Fruit fly (Drosophila melanogaster) whole organism, adult: ENCODE results near the gene sl.

ENCODE experiments used
- CG11617 ChIP-seq: fragments of 200-800 bp; sonication (Bioruptor generic); optimal IDR thresholded peaks from 2 replicates; lab custom pipeline; 2017; ENCODE audit warnings: mild to moderate bottlenecking, missing biosample characterization, missing genetic modification reagents, missing genetic modification characterization
- CG1620 ChIP-seq: fragments of 200-800 bp; sonication (Bioruptor generic); optimal IDR thresholded peaks from 2 replicates; lab custom pipeline; 2016; ENCODE audit warnings: missing biosample characterization, missing genetic modification characterization
- CG33017 ChIP-seq: fragments of 200-800 bp; sonication (Bioruptor generic); optimal IDR thresholded peaks from 2 replicates; lab custom pipeline; 2018; ENCODE audit warnings: missing biosample characterization, mild to moderate bottlenecking, missing genetic modification characterization, moderate library complexity
- CG5204 ChIP-seq: fragments of 200-800 bp; sonication (Bioruptor generic); optimal IDR thresholded peaks from 2 replicates; lab custom pipeline; 2016; ENCODE audit warnings: missing biosample characterization, missing genetic modification characterization
- CG7101 ChIP-seq: fragments of 200-800 bp; sonication (Bioruptor generic); optimal IDR thresholded peaks from 2 replicates; lab custom pipeline; 2018; ENCODE audit warnings: missing biosample characterization, mild to moderate bottlenecking, missing genetic modification characterization, moderate library complexity
- Crg-1 ChIP-seq: fragments of 200-800 bp; sonication (Bioruptor generic); optimal IDR thresholded peaks from 2 replicates; lab custom pipeline; 2016; ENCODE audit warnings: missing biosample characterization, missing genetic modification characterization
- Mnt ChIP-seq: fragments of 200-800 bp; sonication (Bioruptor generic); optimal IDR thresholded peaks from 2 replicates; lab custom pipeline; 2016; ENCODE audit warnings: missing biosample characterization, mild to moderate bottlenecking, missing genetic modification characterization
- bab1 ChIP-seq: fragments of 200-800 bp; sonication (Bioruptor generic); optimal IDR thresholded peaks from 3 replicates; lab custom pipeline; 2019; ENCODE audit warnings: missing biosample characterization, mild to moderate bottlenecking, missing genetic modification characterization, moderate library complexity
- cic ChIP-seq: fragments of 200-800 bp; sonication (Bioruptor generic); optimal IDR thresholded peaks from 2 replicates; lab custom pipeline; 2017; ENCODE audit warnings: missing biosample characterization, mild to moderate bottlenecking, missing genetic modification characterization, moderate library complexity
- cnc ChIP-seq, 2 experiments: fragments of >200 bp; optimal IDR thresholded peaks; 2 replicates each; lab custom pipeline; 2017
- kay ChIP-seq: fragments of 200-800 bp; sonication (Bioruptor generic); peaks from one replicate; lab custom pipeline; 2016; ENCODE audit warnings: missing biosample characterization, missing genetic modification characterization, borderline replicate concordance
- ovo ChIP-seq: fragments of 200-800 bp; sonication (Bioruptor generic); optimal IDR thresholded peaks from 2 replicates; lab custom pipeline; 2016; ENCODE audit warnings: missing biosample characterization, missing genetic modification characterization
- tj ChIP-seq: fragments of 200-800 bp; sonication (Bioruptor generic); optimal IDR thresholded peaks from 3 replicates; lab custom pipeline; 2017; ENCODE audit warnings: missing biosample characterization, mild to moderate bottlenecking, missing genetic modification characterization, moderate library complexity

The sl gene

dm6 chrX:16404803-16405202 lies 54.7 kb downstream of the sl start, which contains the start of gene CG9981:
Gene CG9981 (minus strand): TSS chrX:16405122.
- TF ChIP-seq CG11617 (GFP tag; lab: Kevin White, UChicago) (no peak), bab1 (GFP tag; lab: Kevin White, UChicago) (no peak)

DNA sequence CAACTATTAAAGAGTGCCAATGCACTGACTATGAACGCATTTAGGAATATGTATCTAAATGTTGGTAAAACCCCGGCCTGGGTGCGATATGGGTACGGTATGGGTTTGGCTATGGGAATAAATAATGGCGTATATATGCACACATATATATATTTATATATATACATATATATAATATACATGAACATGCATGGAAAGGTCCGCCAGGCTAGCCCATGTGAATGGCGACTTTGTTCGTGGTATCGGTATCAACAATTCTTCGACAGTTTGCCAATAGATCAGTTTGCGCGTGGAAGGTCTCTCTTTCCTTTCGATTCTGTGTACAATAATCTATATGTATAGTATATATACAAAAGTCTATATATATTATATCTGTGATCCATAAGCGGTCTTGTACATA lies 55.1 kb downstream of the sl start, which contains the start of gene CG4301:
Gene CG4301, plus strand, starts transcription at position 301 of the 400 bp plus-strand sequence.
- TF ChIP-seq cnc (optimal IDR thresholded peaks at IDR 0.05; lab: Kevin White, UChicago), result no peak
- TF ChIP-seq Mnt (GFP tag; lab: Kevin White, UChicago), result no peak
- TF ChIP-seq cic, result no peak
- no peak for TF ChIP-seq ovo (GFP tag; lab: Kevin White, UChicago)

DNA sequence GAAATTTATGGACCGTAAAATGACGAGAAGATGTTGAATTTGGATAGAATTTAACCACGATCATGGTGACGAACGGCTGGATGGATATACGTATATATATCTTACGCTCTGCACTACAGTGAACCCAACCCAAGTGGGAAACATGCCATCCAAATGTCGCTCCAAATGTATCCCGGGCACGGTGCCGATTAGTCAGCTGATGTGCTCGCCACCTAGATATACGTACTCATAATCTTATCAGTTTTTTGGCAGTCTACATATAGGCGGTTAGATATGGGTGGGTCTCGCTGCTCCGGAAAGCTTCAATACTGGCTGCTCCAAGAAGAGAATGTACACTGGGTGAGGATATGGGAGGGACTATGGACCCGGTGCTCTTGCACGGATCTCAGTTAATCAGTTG lies 56.0 kb downstream of the sl start:
- TF ChIP-seq kay (GFP tag; lab: Kevin White, UChicago), result no peak
- TF ChIP-seq CG33017 (tag; lab: Kevin White, UChicago), result no peak
- TF ChIP-seq CG1620 (GFP tag; lab: Kevin White, UChicago), result no peak
- TF ChIP-seq Crg-1, result no peak
- no peak for TF ChIP-seq CG11617 (GFP tag; lab: Kevin White, UChicago)
- TF ChIP-seq cnc (optimal IDR thresholded peaks at IDR 0.05; lab: Kevin White, UChicago), result no peak
- TF ChIP-seq ovo (GFP tag; lab: Kevin White, UChicago), result no peak
- TF ChIP-seq CG7101, result no peak
- TF ChIP-seq tj (GFP tag; lab: Kevin White, UChicago), result no peak
- TF ChIP-seq CG5204 (GFP tag; lab: Kevin White, UChicago), result no peak
